Fruit fly (Drosophila melanogaster) whole organism, embryonic: ENCODE measurements around the gene Dic2.

Source experiments
- Atf-2 ChIP-seq: fragments of 200-800 bp; sonication (Bioruptor generic); optimal IDR thresholded peaks from 2 replicates; lab custom pipeline; 2016; ENCODE audit warnings: missing biosample characterization, missing genetic modification characterization
- CG10431 ChIP-seq: fragments of 200-800 bp; sonication (Bioruptor generic); optimal IDR thresholded peaks from 3 replicates; lab custom pipeline; 2018; ENCODE audit warnings: missing biosample characterization, mild to moderate bottlenecking, missing genetic modification characterization
- CG11696 ChIP-seq: fragments of 200-800 bp; sonication (Bioruptor generic); IDR thresholded peaks from 2 replicates; pipeline ENCODE4 v1.3.6; 2022; ENCODE audit warnings: missing biosample characterization, missing genetic modification characterization
- CG12104 ChIP-seq: fragments of 200-800 bp; sonication (Bioruptor generic); optimal IDR thresholded peaks from 3 replicates; lab custom pipeline; 2016; ENCODE audit warnings: missing biosample characterization, missing genetic modification characterization
- CG12219 ChIP-seq: fragments of 200-800 bp; sonication (Bioruptor generic); optimal IDR thresholded peaks from 3 replicates; lab custom pipeline; 2018; ENCODE audit warnings: missing biosample characterization, mild to moderate bottlenecking, missing genetic modification characterization
- CG12659 ChIP-seq: fragments of 200-800 bp; sonication (Bioruptor generic); optimal IDR thresholded peaks from 3 replicates; lab custom pipeline; 2017; ENCODE audit warnings: mild to moderate bottlenecking, missing biosample characterization, missing genetic modification reagents, missing genetic modification characterization
- CG13296 ChIP-seq: fragments of 200-800 bp; sonication (Bioruptor generic); optimal IDR thresholded peaks from 3 replicates; lab custom pipeline; 2018; ENCODE audit warnings: missing biosample characterization, mild to moderate bottlenecking, missing genetic modification characterization
- CG14441 ChIP-seq: fragments of 200-800 bp; sonication (Bioruptor generic); IDR thresholded peaks from 2 replicates; pipeline ENCODE4 v1.3.6; 2022; ENCODE audit warnings: missing biosample characterization, missing genetic modification characterization
- CG15601 ChIP-seq: fragments of 200-800 bp; sonication (Bioruptor generic); optimal IDR thresholded peaks from 3 replicates; lab custom pipeline; 2019; ENCODE audit warnings: missing biosample characterization, mild to moderate bottlenecking, missing genetic modification characterization, moderate library complexity
- CG17186 ChIP-seq: fragments of 200-800 bp; sonication (Bioruptor generic); optimal IDR thresholded peaks from 3 replicates; lab custom pipeline; 2017; ENCODE audit warnings: missing biosample characterization, missing genetic modification reagents, missing genetic modification characterization
- CG17912 ChIP-seq: fragments of 200-800 bp; sonication (Bioruptor generic); optimal IDR thresholded peaks from 2 replicates; lab custom pipeline; 2018; ENCODE audit warnings: missing biosample characterization, mild to moderate bottlenecking, missing genetic modification characterization
- CG1792 ChIP-seq: fragments of 200-800 bp; sonication (Bioruptor generic); optimal IDR thresholded peaks from 2 replicates; lab custom pipeline; 2016; ENCODE audit warnings: missing biosample characterization, missing genetic modification characterization
- CG18262 ChIP-seq: fragments of 200-800 bp; optimal IDR thresholded peaks from 3 replicates; lab custom pipeline; 2019; ENCODE audit warnings: missing biosample characterization, mild to moderate bottlenecking, missing genetic modification characterization, moderate library complexity
- CG30403 ChIP-seq: fragments of 200-800 bp; sonication (Bioruptor generic); optimal IDR thresholded peaks from 3 replicates; lab custom pipeline; 2016; ENCODE audit warnings: missing biosample characterization, missing genetic modification characterization
- CG7372 ChIP-seq: fragments of 200-800 bp; sonication (Bioruptor generic); IDR thresholded peaks from 2 replicates; pipeline ENCODE4 v1.3.6; 2022; ENCODE audit warnings: missing biosample characterization, missing genetic modification characterization
- CG7786 ChIP-seq: fragments of 200-800 bp; sonication (Bioruptor generic); optimal IDR thresholded peaks from 2 replicates; lab custom pipeline; 2016; ENCODE audit warnings: missing biosample characterization, missing genetic modification characterization
- CG7963 ChIP-seq: fragments of 200-800 bp; sonication (Bioruptor generic); IDR thresholded peaks from 3 replicates; pipeline ENCODE4 v1.3.6; 2022; ENCODE audit warnings: missing biosample characterization, missing genetic modification characterization; ENCODE audit not compliant: partially characterized antibody
- Camta ChIP-seq: fragments of 200-800 bp; sonication (Bioruptor generic); optimal IDR thresholded peaks from 2 replicates; lab custom pipeline; 2016; ENCODE audit warnings: missing biosample characterization, missing genetic modification characterization
- Fer1 ChIP-seq: fragments of 200-800 bp; sonication (Bioruptor generic); optimal IDR thresholded peaks from 2 replicates; lab custom pipeline; 2017; ENCODE audit warnings: missing biosample characterization, mild to moderate bottlenecking, missing genetic modification characterization
- Fer2 ChIP-seq: fragments of 200-800 bp; sonication (Bioruptor generic); optimal IDR thresholded peaks from 2 replicates; lab custom pipeline; 2018; ENCODE audit warnings: missing biosample characterization, mild to moderate bottlenecking, missing genetic modification characterization, moderate library complexity
- Hey ChIP-seq: fragments of 200-800 bp; sonication (Bioruptor generic); optimal IDR thresholded peaks from 3 replicates; lab custom pipeline; 2018; ENCODE audit warnings: missing biosample characterization, mild to moderate bottlenecking, missing genetic modification characterization
- Kr ChIP-seq: fragments of 200-800 bp; sonication (Bioruptor generic); optimal IDR thresholded peaks from 2 replicates; lab custom pipeline; 2017; ENCODE audit warnings: missing biosample characterization, mild to moderate bottlenecking, missing genetic modification characterization
- Lhr ChIP-seq: fragments of 200-800 bp; sonication (Bioruptor generic); optimal IDR thresholded peaks from 3 replicates; lab custom pipeline; 2017; ENCODE audit warnings: mild to moderate bottlenecking, missing biosample characterization, missing genetic modification reagents, missing genetic modification characterization
- Lpt ChIP-seq: fragments of >200 bp; optimal IDR thresholded peaks from 2 replicates; lab custom pipeline; 2018; ENCODE audit warnings: missing biosample characterization, missing genetic modification characterization
- MTF-1 ChIP-seq: fragments of 200-800 bp; sonication (Bioruptor generic); optimal IDR thresholded peaks from 2 replicates; lab custom pipeline; 2018; ENCODE audit warnings: missing biosample characterization, mild to moderate bottlenecking, missing genetic modification characterization, borderline replicate concordance
- NFAT ChIP-seq: fragments of 200-800 bp; sonication (Bioruptor generic); IDR thresholded peaks from 2 replicates; pipeline ENCODE4 v1.3.6; 2022; ENCODE audit warnings: missing biosample characterization, missing genetic modification characterization
- Nf-YA ChIP-seq: fragments of 200-800 bp; sonication (Bioruptor generic); IDR thresholded peaks from 2 replicates; pipeline ENCODE4 v1.3.6; 2022; ENCODE audit warnings: missing biosample characterization, missing genetic modification characterization
- Rx ChIP-seq: fragments of 200-800 bp; sonication (Bioruptor generic); IDR thresholded peaks from 2 replicates; pipeline ENCODE4 v1.3.6; 2022; ENCODE audit warnings: missing biosample characterization, missing genetic modification characterization
- Sin3A ChIP-seq: fragments of >200 bp; optimal IDR thresholded peaks from 2 replicates; lab custom pipeline; 2018
- Xrp1 ChIP-seq: fragments of 200-800 bp; sonication (Bioruptor generic); IDR thresholded peaks from 2 replicates; pipeline ENCODE4 v1.3.6; 2022; ENCODE audit warnings: missing biosample characterization, missing genetic modification characterization
- ato ChIP-seq: fragments of 200-800 bp; sonication (Bioruptor generic); IDR thresholded peaks from 2 replicates; pipeline ENCODE4 v1.3.6; 2022; ENCODE audit warnings: missing biosample characterization, missing genetic modification characterization; ENCODE audit not compliant: partially characterized antibody
- chm ChIP-seq: fragments of 200-800 bp; sonication (Bioruptor generic); IDR thresholded peaks from 2 replicates; pipeline ENCODE4 v1.3.6; 2022; ENCODE audit warnings: missing biosample characterization, missing genetic modification characterization
- croc ChIP-seq: fragments of 200-800 bp; sonication (Bioruptor generic); conservative IDR thresholded peaks from 3 replicates; pipeline ENCODE4 v1.3.6; 2022; ENCODE audit warnings: missing biosample characterization, missing genetic modification characterization
- dati ChIP-seq: fragments of 200-800 bp; sonication (Bioruptor generic); IDR thresholded peaks from 2 replicates; pipeline ENCODE4 v1.3.6; 2022; ENCODE audit warnings: missing biosample characterization, missing genetic modification characterization
- dm ChIP-seq: fragments of 200-800 bp; sonication (Bioruptor generic); optimal IDR thresholded peaks from 3 replicates; lab custom pipeline; 2016; ENCODE audit warnings: missing biosample characterization, missing genetic modification characterization
- emc ChIP-seq: fragments of 200-800 bp; sonication (Bioruptor generic); optimal IDR thresholded peaks from 2 replicates; lab custom pipeline; 2016; ENCODE audit warnings: missing biosample characterization, missing genetic modification characterization
- en ChIP-seq: fragments of 200-800 bp; sonication (Bioruptor generic); optimal IDR thresholded peaks from 2 replicates; lab custom pipeline; 2016; ENCODE audit warnings: missing biosample characterization, missing genetic modification characterization
- fru ChIP-seq: fragments of >200 bp; optimal IDR thresholded peaks from 2 replicates; lab custom pipeline; 2017
- fu2 ChIP-seq: fragments of 200-800 bp; sonication (Bioruptor generic); optimal IDR thresholded peaks from 2 replicates; lab custom pipeline; 2016; ENCODE audit warnings: missing biosample characterization, missing genetic modification characterization
- gsb-n ChIP-seq: fragments of 200-800 bp; sonication (Bioruptor generic); optimal IDR thresholded peaks from 3 replicates; lab custom pipeline; 2018; ENCODE audit warnings: missing biosample characterization, mild to moderate bottlenecking, missing genetic modification characterization
- hkb ChIP-seq, 2 experiments: fragments of 200-800 bp in 1 of 2; fragments of >200 bp in 1 of 2; sonication (Bioruptor generic) in 1 of 2; IDR thresholded peaks in 1 of 2; optimal IDR thresholded peaks in 1 of 2; 2 replicates each; pipeline versions ENCODE4 v1.3.6 to Lab custom; 2017 to 2022; ENCODE audit warnings: missing biosample characterization in 1 of 2, missing genetic modification characterization in 1 of 2
- knrl ChIP-seq: fragments of 200-800 bp; sonication (Bioruptor generic); IDR thresholded peaks from 3 replicates; pipeline ENCODE4 v1.3.6; 2022; ENCODE audit warnings: missing biosample characterization, missing genetic modification characterization; ENCODE audit not compliant: partially characterized antibody
- onecut ChIP-seq: fragments of 200-800 bp; sonication (Bioruptor generic); IDR thresholded peaks from 2 replicates; pipeline ENCODE4 v1.3.6; 2022; ENCODE audit warnings: missing biosample characterization, missing genetic modification characterization
- org-1 ChIP-seq: fragments of 200-800 bp; sonication (Bioruptor generic); optimal IDR thresholded peaks from 2 replicates; lab custom pipeline; 2017; ENCODE audit warnings: missing biosample characterization, missing genetic modification characterization
- repo ChIP-seq: fragments of 200-800 bp; sonication (Bioruptor generic); optimal IDR thresholded peaks from 2 replicates; lab custom pipeline; 2016; ENCODE audit warnings: missing biosample characterization, missing genetic modification characterization
- so ChIP-seq: fragments of 200-800 bp; sonication (Bioruptor generic); IDR thresholded peaks from 3 replicates; pipeline ENCODE4 v1.3.6; 2022; ENCODE audit warnings: missing biosample characterization, missing genetic modification characterization
- sqz ChIP-seq: fragments of 200-800 bp; sonication (Bioruptor generic); optimal IDR thresholded peaks from 3 replicates; lab custom pipeline; 2018; ENCODE audit warnings: missing biosample characterization, mild to moderate bottlenecking, missing genetic modification characterization
- tap ChIP-seq: fragments of 200-800 bp; optimal IDR thresholded peaks from 3 replicates; lab custom pipeline; 2019; ENCODE audit warnings: missing biosample characterization, mild to moderate bottlenecking, missing genetic modification characterization, moderate library complexity
- ttk ChIP-seq: fragments of 200-800 bp; sonication (Bioruptor generic); IDR thresholded peaks from 2 replicates; pipeline ENCODE4 v2.1.2; 2022; ENCODE audit warnings: missing biosample characterization, missing genetic modification characterization
- vnd ChIP-seq: fragments of 200-800 bp; sonication (Bioruptor generic); IDR thresholded peaks from 3 replicates; pipeline ENCODE4 v1.3.6; 2022; ENCODE audit warnings: missing biosample characterization, missing genetic modification characterization; ENCODE audit not compliant: partially characterized antibody

Dic2 gene

dm6 chr3R:20542283-20543144, 41.3 kb upstream of the Dic2 start (continued):
- TF ChIP-seq chm (GFP tag; lab: Robert Waterston, UW), result peak; percentile 67; the same call in 1 of the 2 replicates
- TF ChIP-seq repo (GFP tag; lab: Kevin White, UChicago), result no peak
- no peak for TF ChIP-seq CG7963
- TF ChIP-seq en (GFP tag; lab: Kevin White, UChicago), result no peak
- TF ChIP-seq ttk, result no peak
- TF ChIP-seq so (GFP tag; lab: Robert Waterston, UW), result peak; percentile 59; the same call in 1 of the 3 replicates
- peak; percentile 68 for TF ChIP-seq gsb-n
- no peak for TF ChIP-seq CG1792 (GFP tag; lab: Kevin White, UChicago)
- no peak for TF ChIP-seq fru
- no peak for TF ChIP-seq Sin3A (lab: Kevin White, UChicago)
- peak; percentile 74 for TF ChIP-seq Xrp1
- no peak for TF ChIP-seq dati (GFP tag; lab: Robert Waterston, UW)
- TF ChIP-seq CG13296, result peak; percentile 17
- peak; percentile 61 for TF ChIP-seq CG18262 (tag; lab: Kevin White, UChicago)
- TF ChIP-seq CG7786 (GFP tag; lab: Kevin White, UChicago), result no peak
- TF ChIP-seq Atf-2 (GFP tag; lab: Kevin White, UChicago), result peak; percentile 20
- TF ChIP-seq CG7372 (GFP tag; lab: Robert Waterston, UW), result no peak
- peak; percentile 50 for TF ChIP-seq CG12659 (GFP tag; lab: Kevin White, UChicago)
- no peak for TF ChIP-seq Hey (tag; lab: Kevin White, UChicago)
- TF ChIP-seq CG12219 (GFP tag; lab: Kevin White, UChicago), result peak; percentile 41
- no peak for TF ChIP-seq emc (GFP tag; lab: Kevin White, UChicago)
- no peak for TF ChIP-seq dm
- peak; percentile 70 for TF ChIP-seq MTF-1
- TF ChIP-seq Lpt (GFP tag; lab: Kevin White, UChicago), result no peak
- TF ChIP-seq CG17912, result no peak
- no peak for TF ChIP-seq CG12104
- TF ChIP-seq CG17186 (GFP tag; lab: Kevin White, UChicago), result no peak
- peak; percentile 74 for TF ChIP-seq Kr (GFP tag; lab: Kevin White, UChicago)
- TF ChIP-seq CG11696 (GFP tag; lab: Robert Waterston, UW), result no peak
- no peak for TF ChIP-seq croc (GFP tag; lab: Robert Waterston, UW)
- no peak for TF ChIP-seq vnd
- no peak for TF ChIP-seq fu2 (GFP tag; lab: Kevin White, UChicago)
- peak; percentile 4 for TF ChIP-seq Fer1
- TF ChIP-seq ato (GFP tag; lab: Robert Waterston, UW), result no peak
- TF ChIP-seq knrl, result no peak
- TF ChIP-seq Camta (GFP tag; lab: Kevin White, UChicago), result peak; percentile 18
- TF ChIP-seq sqz (GFP tag; lab: Kevin White, UChicago), result no peak
- TF ChIP-seq org-1, result peak; percentile 33
- peak; percentile 81 for TF ChIP-seq CG15601 (tag; lab: Kevin White, UChicago)
- TF ChIP-seq Lhr (GFP tag; lab: Kevin White, UChicago), result peak; percentile 15
- no peak for TF ChIP-seq Nf-YA (GFP tag; lab: Robert Waterston, UW)
- TF ChIP-seq Fer2 (tag; lab: Kevin White, UChicago), result peak; percentile 18
- no peak for TF ChIP-seq hkb (optimal IDR thresholded peaks at IDR 0.05; lab: Kevin White, UChicago)
- TF ChIP-seq hkb (GFP tag; IDR thresholded peaks at IDR 0.05; lab: Robert Waterston, UW), result peak; percentile 46; the same call in 1 of the 2 replicates
- TF ChIP-seq onecut, result peak; percentile 32; the same call in 1 of the 2 replicates
- peak; percentile 41 for TF ChIP-seq tap (tag; lab: Kevin White, UChicago)
- peak; percentile 3 for TF ChIP-seq CG10431
- TF ChIP-seq CG30403 (GFP tag; lab: Kevin White, UChicago), result no peak
- no peak for TF ChIP-seq NFAT (GFP tag; lab: Robert Waterston, UW)
- TF ChIP-seq CG14441 (GFP tag; lab: Robert Waterston, UW), result no peak
- no peak for TF ChIP-seq Rx (GFP tag; lab: Robert Waterston, UW)
